Worm (Caenorhabditis elegans) whole organism, L1 larva: ENCODE data around the gene F15A4.5.

ENCODE experiments used
- C34B4.2 ChIP-seq: sonication (generic microtip); optimal IDR thresholded peaks from 2 replicates; lab custom pipeline; 2017; ENCODE audit warnings: mild to moderate bottlenecking, missing genetic modification characterization, missing compliant biosample characterization
- aha-1 ChIP-seq: fragments of 150-350 bp; optimal IDR thresholded peaks from 2 replicates; lab custom pipeline; 2014; ENCODE audit warnings: missing biosample characterization, missing genetic modification characterization
- alr-1 ChIP-seq: fragments of 200-800 bp; sonication (Bioruptor generic); optimal IDR thresholded peaks from 2 replicates; lab custom pipeline; 2018; ENCODE audit warnings: borderline replicate concordance, mild to moderate bottlenecking, missing genetic modification characterization, missing compliant biosample characterization
- aly-2 ChIP-seq: fragments of 150-350 bp; optimal IDR thresholded peaks from 2 replicates; lab custom pipeline; 2014; ENCODE audit warnings: missing biosample characterization, missing genetic modification characterization
- ceh-8 ChIP-seq: fragments of 200-800 bp; sonication (Bioruptor generic); optimal IDR thresholded peaks from 2 replicates; lab custom pipeline; 2018; ENCODE audit warnings: mild to moderate bottlenecking, missing genetic modification characterization, moderate library complexity, missing compliant biosample characterization
- ceh-82 ChIP-seq, 3 experiments: fragments of 150-350 bp in 1 of 3; sonication (generic microtip) in 2 of 3; optimal IDR thresholded peaks; 2 replicates each; lab custom pipeline; 2014 to 2017; ENCODE audit warnings: missing biosample characterization in 3 of 3, missing genetic modification characterization in 3 of 3
- ceh-88 ChIP-seq: fragments of 200-800 bp; sonication (Bioruptor generic); IDR thresholded peaks from 2 replicates; pipeline ENCODE4 v1.3.6; 2022; ENCODE audit warnings: missing genetic modification characterization, missing compliant biosample characterization
- ceh-90 ChIP-seq: sonication (generic microtip); optimal IDR thresholded peaks from 2 replicates; lab custom pipeline; 2016; ENCODE audit warnings: missing genetic modification characterization, missing compliant biosample characterization
- dsc-1 ChIP-seq: sonication (generic microtip); optimal IDR thresholded peaks from 2 replicates; lab custom pipeline; 2016; ENCODE audit warnings: mild to moderate bottlenecking, missing genetic modification characterization, missing compliant biosample characterization
- egl-13 ChIP-seq: sonication (generic microtip); optimal IDR thresholded peaks from 2 replicates; lab custom pipeline; 2016; ENCODE audit warnings: missing genotype, missing genetic modification reagents, missing genetic modification characterization, missing compliant biosample characterization
- egl-27 ChIP-seq, 2 experiments: fragments of 150-350 bp in 1 of 2; sonication (generic microtip); optimal IDR thresholded peaks; 3 replicates each; lab custom pipeline; 2017 to 2018; ENCODE audit warnings: missing biosample characterization in 2 of 2, missing genetic modification characterization in 2 of 2, missing genetic modification reagents in 2 of 2
- fkh-4 ChIP-seq: sonication (generic microtip); optimal IDR thresholded peaks from 2 replicates; lab custom pipeline; 2016; ENCODE audit warnings: missing compliant biosample characterization, missing genetic modification characterization, borderline replicate concordance
- fkh-8 ChIP-seq: sonication (generic microtip); optimal IDR thresholded peaks from 2 replicates; lab custom pipeline; 2016; ENCODE audit warnings: mild to moderate bottlenecking, missing genetic modification characterization, missing compliant biosample characterization
- hlh-17 ChIP-seq: fragments of 200-800 bp; sonication (Bioruptor generic); optimal IDR thresholded peaks from 2 replicates; lab custom pipeline; 2018; ENCODE audit warnings: missing genetic modification characterization, mild to moderate bottlenecking, missing compliant biosample characterization, moderate library complexity, borderline replicate concordance
- hpl-2 ChIP-seq: fragments of 150-350 bp; optimal IDR thresholded peaks from 2 replicates; lab custom pipeline; 2014; ENCODE audit warnings: missing biosample characterization, missing genetic modification reagents, missing genetic modification characterization
- lin-13 ChIP-seq: fragments of 150-350 bp; optimal IDR thresholded peaks from 2 replicates; lab custom pipeline; 2014; ENCODE audit warnings: missing biosample characterization, missing genetic modification reagents, missing genetic modification characterization
- lin-14 ChIP-seq: fragments of 200-800 bp; sonication (Bioruptor generic); optimal IDR thresholded peaks from 2 replicates; lab custom pipeline; 2018; ENCODE audit warnings: mild to moderate bottlenecking, missing genetic modification characterization, moderate library complexity, missing compliant biosample characterization
- lin-15B ChIP-seq: fragments of 150-350 bp; sonication (generic microtip); optimal IDR thresholded peaks from 3 replicates; lab custom pipeline; 2014; ENCODE audit warnings: missing biosample characterization, missing genetic modification characterization
- lin-39 ChIP-seq: fragments of 150-350 bp; optimal IDR thresholded peaks from 2 replicates; lab custom pipeline; 2014; ENCODE audit warnings: missing biosample characterization, missing genetic modification reagents, missing genetic modification characterization
- lir-3 ChIP-seq: sonication (generic microtip); optimal IDR thresholded peaks from 2 replicates; lab custom pipeline; 2016; ENCODE audit warnings: mild to moderate bottlenecking, missing genetic modification characterization, moderate library complexity, missing compliant biosample characterization; ENCODE audit not compliant: poor library complexity
- mdl-1 ChIP-seq, 2 experiments: fragments of 150-350 bp; optimal IDR thresholded peaks; 2 replicates each; lab custom pipeline; 2014 to 2017; ENCODE audit warnings: missing biosample characterization in 2 of 2, missing genetic modification characterization in 2 of 2, inconsistent platforms in 1 of 2
- mep-1 ChIP-seq: fragments of 150-350 bp; optimal IDR thresholded peaks from 2 replicates; lab custom pipeline; 2014; ENCODE audit warnings: missing biosample characterization, missing genetic modification characterization
- nhr-11 ChIP-seq: fragments of 150-350 bp; optimal IDR thresholded peaks from 2 replicates; lab custom pipeline; 2014; ENCODE audit warnings: missing biosample characterization, missing genetic modification characterization
- nhr-12 ChIP-seq: sonication (generic microtip); optimal IDR thresholded peaks from 2 replicates; lab custom pipeline; 2017; ENCODE audit warnings: missing biosample characterization, missing genetic modification characterization
- nhr-19 ChIP-seq: fragments of 200-800 bp; sonication (Bioruptor generic); conservative IDR thresholded peaks from 2 replicates; pipeline ENCODE4 v1.3.6; 2022; ENCODE audit warnings: missing genetic modification characterization, missing compliant biosample characterization
- nhr-237 ChIP-seq: fragments of 150-350 bp; optimal IDR thresholded peaks from 2 replicates; lab custom pipeline; 2014; ENCODE audit warnings: missing biosample characterization, missing genetic modification characterization
- nhr-28 ChIP-seq: fragments of 150-350 bp; optimal IDR thresholded peaks from 2 replicates; lab custom pipeline; 2014; ENCODE audit warnings: missing biosample characterization, missing genetic modification characterization
- nhr-47 ChIP-seq: sonication (generic microtip); optimal IDR thresholded peaks from 2 replicates; lab custom pipeline; 2016; ENCODE audit warnings: mild to moderate bottlenecking, missing genetic modification characterization, moderate library complexity, missing compliant biosample characterization
- nhr-85 ChIP-seq: sonication (generic microtip); peaks from one replicate; lab custom pipeline; 2016; ENCODE audit warnings: missing genetic modification characterization, inconsistent platforms, missing compliant biosample characterization
- pax-3 ChIP-seq: fragments of 200-800 bp; sonication (Bioruptor generic); optimal IDR thresholded peaks from 2 replicates; lab custom pipeline; 2018; ENCODE audit warnings: mild to moderate bottlenecking, missing genetic modification characterization, moderate library complexity, missing compliant biosample characterization
- pqm-1 ChIP-seq: sonication (generic microtip); optimal IDR thresholded peaks from 3 replicates; lab custom pipeline; 2017; ENCODE audit warnings: missing biosample characterization, missing genetic modification characterization
- snu-23 ChIP-seq: sonication (generic microtip); optimal IDR thresholded peaks from 2 replicates; lab custom pipeline; 2016; ENCODE audit warnings: missing genetic modification characterization, missing compliant biosample characterization
- sox-4 ChIP-seq: sonication (generic microtip); optimal IDR thresholded peaks from 2 replicates; lab custom pipeline; 2016; ENCODE audit warnings: missing genetic modification characterization, missing compliant biosample characterization
- tbx-2 ChIP-seq: sonication (generic microtip); optimal IDR thresholded peaks from 2 replicates; lab custom pipeline; 2016; ENCODE audit warnings: missing genetic modification characterization, missing compliant biosample characterization
- unc-130 ChIP-seq: fragments of 150-350 bp; optimal IDR thresholded peaks from 2 replicates; lab custom pipeline; 2017; ENCODE audit warnings: missing biosample characterization, missing genetic modification characterization, inconsistent platforms
- unc-30 ChIP-seq: sonication (generic microtip); optimal IDR thresholded peaks from 2 replicates; lab custom pipeline; 2017; ENCODE audit warnings: missing biosample characterization, missing genetic modification characterization
- zag-1 ChIP-seq: fragments of 150-350 bp; optimal IDR thresholded peaks from 2 replicates; lab custom pipeline; 2014; ENCODE audit warnings: missing biosample characterization, missing genetic modification characterization
- zip-4 ChIP-seq: fragments of 200-800 bp; sonication (Bioruptor generic); optimal IDR thresholded peaks from 2 replicates; lab custom pipeline; 2018; ENCODE audit warnings: mild to moderate bottlenecking, missing genetic modification characterization, moderate library complexity, missing compliant biosample characterization
- ztf-11 ChIP-seq, 2 experiments: sonication (generic microtip); optimal IDR thresholded peaks; 2 replicates each; lab custom pipeline; 2016 to 2017; ENCODE audit warnings: missing genetic modification characterization in 2 of 2, missing biosample characterization in 1 of 2, missing compliant biosample characterization in 1 of 2

F15A4.5 gene

DNA sequence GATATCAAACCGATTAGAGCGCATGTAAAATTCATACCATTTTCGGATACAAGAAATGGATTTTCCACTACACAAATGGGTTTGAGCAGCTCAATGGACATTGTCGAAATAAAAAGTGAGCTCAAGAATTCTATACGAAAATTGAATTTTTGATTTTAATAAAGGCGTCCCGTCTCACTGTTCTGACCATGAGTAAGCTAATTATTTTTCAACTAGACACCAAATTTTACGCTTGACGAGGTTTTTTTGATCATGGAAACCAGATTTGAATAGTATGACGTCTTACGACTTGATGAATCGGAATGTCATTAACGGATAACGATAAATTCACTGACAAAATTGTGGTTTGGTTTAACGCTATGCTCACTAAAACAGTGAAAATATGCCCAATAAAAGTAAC, 45.3 kb upstream of the F15A4.5 start, which contains the start of gene srh-61 (continued):
- TF ChIP-seq hpl-2, result no peak

DNA sequence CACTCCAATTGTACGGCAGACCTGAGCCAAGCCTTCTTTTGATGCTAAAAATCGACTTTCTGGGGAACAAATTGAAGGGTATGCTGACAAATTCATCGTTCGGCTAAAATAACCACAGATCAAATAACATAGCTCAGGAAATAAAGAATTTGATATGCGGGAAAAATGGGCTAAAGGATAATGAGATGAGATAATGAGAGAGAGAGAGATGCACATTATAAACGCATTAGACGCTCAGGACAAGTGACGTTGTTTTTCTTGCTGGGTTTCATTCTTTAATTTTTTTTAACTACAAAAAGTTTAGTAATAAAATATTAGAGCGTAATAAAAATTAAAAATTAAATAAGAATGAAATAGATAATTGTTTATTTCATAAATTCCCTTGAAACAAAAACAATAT, 43.6 kb upstream of the F15A4.5 start, which contains the start of gene srh-69:
srh-69 (minus strand) TSS at position 101 of the 400 bp plus-strand sequence.
- no peak for TF ChIP-seq mep-1 (tag; lab: Kevin White, UChicago)
- no peak for TF ChIP-seq pax-3 (tag; lab: Kevin White, UChicago)
- no peak for TF ChIP-seq nhr-28 (tag; lab: Kevin White, UChicago)
- no peak for TF ChIP-seq lin-39 (tag; lab: Kevin White, UChicago)
- no peak for TF ChIP-seq nhr-11 (tag; lab: Kevin White, UChicago)
- no peak for TF ChIP-seq pqm-1 (tag; lab: Kevin White, UChicago)
- TF ChIP-seq nhr-85 (tag; lab: Kevin White, UChicago), result no peak
- no peak for TF ChIP-seq unc-130
- TF ChIP-seq egl-13 (tag; lab: Kevin White, UChicago), result no peak
- no peak for TF ChIP-seq lin-14 (GFP tag; lab: Kevin White, UChicago)
- TF ChIP-seq fkh-8 (tag; lab: Kevin White, UChicago), result no peak
- no peak for TF ChIP-seq lin-15B (tag; lab: Kevin White, UChicago)
- no peak for TF ChIP-seq hlh-17
- no peak for TF ChIP-seq ceh-88 (GFP tag; lab: Robert Waterston, UW)
- no peak for TF ChIP-seq ceh-90 (tag; lab: Kevin White, UChicago)
- TF ChIP-seq alr-1 (tag; lab: Kevin White, UChicago), result no peak
- no peak for TF ChIP-seq nhr-47 (tag; lab: Kevin White, UChicago)
- no peak for TF ChIP-seq zip-4 (GFP tag; lab: Kevin White, UChicago)
- TF ChIP-seq unc-30, result no peak
- no peak for TF ChIP-seq aly-2

DNA sequence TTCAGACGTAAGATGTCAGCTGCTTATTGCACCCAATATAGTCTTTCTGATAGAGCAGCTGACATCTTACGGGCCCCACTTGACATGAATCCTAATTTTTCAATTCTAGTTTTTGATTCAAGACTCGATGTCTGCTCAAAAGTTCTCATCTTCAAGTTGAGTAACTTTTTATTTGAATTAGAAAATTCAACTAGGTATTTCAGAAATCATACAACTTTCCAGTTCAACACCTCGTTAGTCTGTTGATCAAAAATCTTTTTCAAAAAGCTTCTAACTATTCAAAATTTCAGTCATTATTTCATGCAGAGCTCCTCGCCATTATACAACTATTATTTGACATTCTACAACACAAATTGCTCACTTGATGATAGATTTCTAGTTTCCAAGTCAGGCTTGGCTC, 40.8 kb upstream of the F15A4.5 start, which contains the start of gene srh-73:
srh-73 (plus strand) TSS at position 301 of the 400 bp plus-strand sequence.
- TF ChIP-seq snu-23 (GFP tag; lab: Kevin White, UChicago) (no peak), dsc-1 (no peak), nhr-237 (no peak), egl-27 (tag; optimal IDR thresholded peaks at IDR 0.05; lab: Kevin White, UChicago) (no peak), tbx-2 (tag; lab: Kevin White, UChicago) (no peak), lir-3 (tag; lab: Kevin White, UChicago) (no peak), zag-1 (tag; lab: Kevin White, UChicago) (no peak), mdl-1 (tag; optimal IDR thresholded peaks at IDR 0.05; lab: Kevin White, UChicago) (no peak), fkh-4 (tag; lab: Kevin White, UChicago) (no peak), ceh-82 (tag; optimal IDR thresholded peaks at IDR 0.05; lab: Kevin White, UChicago) (no peak), nhr-12 (tag; lab: Kevin White, UChicago) (no peak), sox-4 (no peak)

DNA sequence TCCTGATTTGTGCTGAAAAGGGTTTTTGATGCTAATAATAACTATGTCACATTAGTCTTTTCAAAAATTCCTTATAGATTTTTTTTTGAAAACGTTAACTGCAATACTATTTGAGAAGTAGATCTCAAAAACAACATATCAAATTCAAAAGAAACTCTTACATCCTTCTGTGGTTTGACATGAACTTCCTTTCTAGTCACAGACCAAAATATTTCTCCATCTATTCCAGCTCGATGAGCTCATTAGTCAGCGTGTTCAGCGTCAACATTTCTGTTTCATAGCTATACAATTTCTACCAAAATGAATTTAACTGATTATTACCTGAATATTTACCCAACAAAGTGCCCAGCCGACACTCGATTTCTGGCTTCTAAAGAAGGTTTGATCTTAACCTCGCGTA, 37.6 kb upstream of the F15A4.5 start, which contains the start of gene srh-67:
srh-67 (plus strand) TSS at position 301 of the 400 bp plus-strand sequence.
- TF ChIP-seq nhr-19 (GFP tag; lab: Robert Waterston, UW), result no peak
- no peak for TF ChIP-seq C34B4.2 (tag; lab: Kevin White, UChicago)
- TF ChIP-seq hlh-17, result no peak
- TF ChIP-seq egl-27 (tag; optimal IDR thresholded peaks at IDR 0.05; lab: Kevin White, UChicago), result no peak
- no peak for TF ChIP-seq ztf-11 (tag; optimal IDR thresholded peaks at IDR 0.05; lab: Kevin White, UChicago)
- TF ChIP-seq aha-1 (tag; lab: Kevin White, UChicago), result no peak
- TF ChIP-seq lin-13 (GFP tag; lab: Kevin White, UChicago), result no peak
- no peak for TF ChIP-seq fkh-4 (tag; lab: Kevin White, UChicago)
- TF ChIP-seq ceh-8 (GFP tag; lab: Kevin White, UChicago), result no peak
